Fruit fly (Drosophila melanogaster) whole organism, embryonic: ENCODE results near the gene FoxL1.

Source experiments
- Atf3 ChIP-seq: fragments of 200-800 bp; sonication (Bioruptor generic); optimal IDR thresholded peaks from 3 replicates; lab custom pipeline; 2016; ENCODE audit warnings: missing biosample characterization, missing genetic modification characterization
- Atf6 ChIP-seq: fragments of 200-800 bp; sonication (Bioruptor generic); IDR thresholded peaks from 2 replicates; pipeline ENCODE4 v1.3.6; 2022; ENCODE audit warnings: missing biosample characterization, missing genetic modification characterization
- Bdp1 ChIP-seq: fragments of 200-800 bp; sonication (Bioruptor generic); optimal IDR thresholded peaks from 3 replicates; lab custom pipeline; 2016; ENCODE audit warnings: missing biosample characterization, missing genetic modification characterization
- CG11093 ChIP-seq: fragments of 200-800 bp; sonication (Bioruptor generic); IDR thresholded peaks from 3 replicates; pipeline ENCODE4 v1.3.6; 2022; ENCODE audit warnings: missing biosample characterization, missing genetic modification characterization
- CG11504 ChIP-seq: fragments of 200-800 bp; sonication (Bioruptor generic); optimal IDR thresholded peaks from 3 replicates; lab custom pipeline; 2019; ENCODE audit warnings: missing biosample characterization, mild to moderate bottlenecking, missing genetic modification characterization, moderate library complexity
- CG11695 ChIP-seq: fragments of 200-800 bp; sonication (Bioruptor generic); IDR thresholded peaks from 3 replicates; pipeline ENCODE4 v1.3.6; 2022; ENCODE audit warnings: missing biosample characterization, missing genetic modification characterization
- CG15514 ChIP-seq: fragments of 200-800 bp; sonication (Bioruptor generic); optimal IDR thresholded peaks from 3 replicates; lab custom pipeline; 2017; ENCODE audit warnings: missing biosample characterization, missing genetic modification characterization, mild to moderate bottlenecking, moderate library complexity, missing genetic modification reagents
- CG1602 ChIP-seq: fragments of 200-800 bp; sonication (Bioruptor generic); optimal IDR thresholded peaks from 3 replicates; lab custom pipeline; 2016; ENCODE audit warnings: missing biosample characterization, missing genetic modification characterization
- CG1603 ChIP-seq: fragments of 200-800 bp; sonication (Bioruptor generic); optimal IDR thresholded peaks from 2 replicates; lab custom pipeline; 2019; ENCODE audit warnings: missing biosample characterization, mild to moderate bottlenecking, missing genetic modification characterization, moderate library complexity
- CG18764 ChIP-seq: fragments of 200-800 bp; sonication (Bioruptor generic); optimal IDR thresholded peaks from 3 replicates; lab custom pipeline; 2016; ENCODE audit warnings: missing biosample characterization, missing genetic modification characterization
- CG2712 ChIP-seq: fragments of 200-800 bp; optimal IDR thresholded peaks from 3 replicates; lab custom pipeline; 2019; ENCODE audit warnings: missing biosample characterization, mild to moderate bottlenecking, missing genetic modification characterization, moderate library complexity
- CG3407 ChIP-seq: fragments of 200-800 bp; sonication (Bioruptor generic); optimal IDR thresholded peaks from 2 replicates; lab custom pipeline; 2018; ENCODE audit warnings: missing biosample characterization, mild to moderate bottlenecking, missing genetic modification characterization
- CG34376 ChIP-seq: fragments of 200-800 bp; sonication (Bioruptor generic); optimal IDR thresholded peaks from 2 replicates; lab custom pipeline; 2018; ENCODE audit warnings: missing biosample characterization, mild to moderate bottlenecking, missing genetic modification characterization
- CG3838 ChIP-seq: fragments of 200-800 bp; sonication (Bioruptor generic); optimal IDR thresholded peaks from 3 replicates; lab custom pipeline; 2016; ENCODE audit warnings: missing biosample characterization, missing genetic modification characterization
- CG4820 ChIP-seq: fragments of 200-800 bp; sonication (Bioruptor generic); optimal IDR thresholded peaks from 3 replicates; lab custom pipeline; 2016; ENCODE audit warnings: missing biosample characterization, missing genetic modification characterization
- CG5953 ChIP-seq: fragments of 200-800 bp; sonication (Bioruptor generic); IDR thresholded peaks from 2 replicates; pipeline ENCODE4 v1.3.6; 2022; ENCODE audit warnings: missing biosample characterization, missing genetic modification characterization
- CG6854 ChIP-seq: fragments of 200-800 bp; sonication (Bioruptor generic); optimal IDR thresholded peaks from 3 replicates; lab custom pipeline; 2017; ENCODE audit warnings: missing biosample characterization, mild to moderate bottlenecking, missing genetic modification characterization
- CG8478 ChIP-seq: fragments of >200 bp; optimal IDR thresholded peaks from 2 replicates; lab custom pipeline; 2018
- CG8944 ChIP-seq: fragments of 200-800 bp; sonication (Bioruptor generic); optimal IDR thresholded peaks from 3 replicates; lab custom pipeline; 2016; ENCODE audit warnings: missing biosample characterization, missing genetic modification characterization
- CG9932 ChIP-seq: fragments of 200-800 bp; sonication (Bioruptor generic); IDR thresholded peaks from 2 replicates; pipeline ENCODE4 v1.3.6; 2022; ENCODE audit warnings: missing biosample characterization, missing genetic modification characterization
- Dip2 ChIP-seq: fragments of 200-800 bp; sonication (Bioruptor generic); IDR thresholded peaks from 2 replicates; pipeline ENCODE4 v1.3.6; 2022; ENCODE audit warnings: missing biosample characterization, missing genetic modification characterization
- Hand ChIP-seq: fragments of 200-800 bp; sonication (Bioruptor generic); optimal IDR thresholded peaks from 2 replicates; lab custom pipeline; 2017; ENCODE audit warnings: mild to moderate bottlenecking, missing biosample characterization, missing genetic modification reagents, missing genetic modification characterization
- Hr3 ChIP-seq: fragments of 200-800 bp; sonication (Bioruptor generic); optimal IDR thresholded peaks from 3 replicates; lab custom pipeline; 2016; ENCODE audit warnings: missing biosample characterization, missing genetic modification characterization
- Lhr ChIP-seq: fragments of 200-800 bp; sonication (Bioruptor generic); optimal IDR thresholded peaks from 3 replicates; lab custom pipeline; 2017; ENCODE audit warnings: mild to moderate bottlenecking, missing biosample characterization, missing genetic modification reagents, missing genetic modification characterization
- Lim3 ChIP-seq: fragments of 200-800 bp; sonication (Bioruptor generic); IDR thresholded peaks from 2 replicates; pipeline ENCODE4 v1.3.6; 2022; ENCODE audit warnings: missing biosample characterization, missing genetic modification characterization
- MESR4 ChIP-seq: fragments of 200-800 bp; sonication (Bioruptor generic); optimal IDR thresholded peaks from 2 replicates; lab custom pipeline; 2018; ENCODE audit warnings: missing biosample characterization, mild to moderate bottlenecking, missing genetic modification characterization, moderate library complexity
- Ravus ChIP-seq: fragments of 200-800 bp; sonication (Bioruptor generic); IDR thresholded peaks from 2 replicates; pipeline ENCODE4 v1.3.6; 2022; ENCODE audit warnings: missing biosample characterization, missing genetic modification characterization
- TFAM ChIP-seq: fragments of 200-800 bp; sonication (Bioruptor generic); optimal IDR thresholded peaks from 2 replicates; lab custom pipeline; 2017; ENCODE audit warnings: missing biosample characterization, missing genetic modification characterization, inconsistent platforms
- ara ChIP-seq: fragments of 200-800 bp; sonication (Bioruptor generic); IDR thresholded peaks from 2 replicates; pipeline ENCODE4 v1.3.6; 2022; ENCODE audit warnings: missing biosample characterization, missing genetic modification characterization
- ase ChIP-seq: fragments of 200-800 bp; sonication (Bioruptor generic); IDR thresholded peaks from 3 replicates; pipeline ENCODE4 v1.3.6; 2022; ENCODE audit warnings: missing biosample characterization, missing genetic modification characterization
- bsh ChIP-seq, 2 experiments: fragments of 200-800 bp; sonication (Bioruptor generic); optimal IDR thresholded peaks; 2 replicates each; lab custom pipeline; 2017 to 2018; ENCODE audit warnings: mild to moderate bottlenecking in 2 of 2, missing biosample characterization in 2 of 2, missing genetic modification characterization in 2 of 2, moderate library complexity in 1 of 2
- cas ChIP-seq: fragments of 200-800 bp; sonication (Bioruptor generic); IDR thresholded peaks from 2 replicates; pipeline ENCODE4 v1.3.6; 2022; ENCODE audit warnings: missing biosample characterization, missing genetic modification characterization
- cato ChIP-seq: fragments of 200-800 bp; sonication (Bioruptor generic); optimal IDR thresholded peaks from 2 replicates; lab custom pipeline; 2016; ENCODE audit warnings: missing biosample characterization, missing genetic modification characterization, borderline replicate concordance
- caup ChIP-seq: fragments of 200-800 bp; sonication (Bioruptor generic); optimal IDR thresholded peaks from 3 replicates; lab custom pipeline; 2017; ENCODE audit warnings: missing biosample characterization, mild to moderate bottlenecking, missing genetic modification characterization, moderate library complexity; ENCODE audit not compliant: severe bottlenecking
- chif ChIP-seq, 2 experiments: fragments of 200-800 bp; sonication (Bioruptor generic); optimal IDR thresholded peaks; 3 replicates each; lab custom pipeline; 2016; ENCODE audit warnings: missing biosample characterization in 2 of 2, missing genetic modification characterization in 2 of 2
- chinmo ChIP-seq: fragments of 200-800 bp; sonication (Bioruptor generic); IDR thresholded peaks from 4 replicates; pipeline ENCODE4 v1.3.6; 2022; ENCODE audit warnings: missing biosample characterization, missing genetic modification characterization; ENCODE audit not compliant: partially characterized antibody
- ci ChIP-seq: fragments of 200-800 bp; sonication (Bioruptor generic); IDR thresholded peaks from 3 replicates; pipeline ENCODE4 v1.3.6; 2022; ENCODE audit warnings: missing biosample characterization, missing genetic modification characterization
- corto ChIP-seq: fragments of 200-800 bp; sonication (Bioruptor generic); optimal IDR thresholded peaks from 2 replicates; lab custom pipeline; 2016; ENCODE audit warnings: missing biosample characterization, mild to moderate bottlenecking, missing genetic modification characterization, moderate library complexity
- esg ChIP-seq: fragments of 200-800 bp; sonication (Bioruptor generic); conservative IDR thresholded peaks from 2 replicates; pipeline ENCODE4 v1.3.6; 2022; ENCODE audit warnings: missing biosample characterization, missing genetic modification characterization
- gcm ChIP-seq: fragments of 200-800 bp; sonication (Bioruptor generic); optimal IDR thresholded peaks from 2 replicates; lab custom pipeline; 2019; ENCODE audit warnings: missing biosample characterization, mild to moderate bottlenecking, missing genetic modification characterization, moderate library complexity
- gcm2 ChIP-seq: fragments of 200-800 bp; sonication (Bioruptor generic); optimal IDR thresholded peaks from 2 replicates; lab custom pipeline; 2016; ENCODE audit warnings: missing biosample characterization, missing genetic modification characterization
- kah ChIP-seq: fragments of 200-800 bp; sonication (Bioruptor generic); optimal IDR thresholded peaks from 2 replicates; lab custom pipeline; 2018; ENCODE audit warnings: missing biosample characterization, mild to moderate bottlenecking, missing genetic modification characterization
- nerfin-1 ChIP-seq: fragments of 200-800 bp; sonication (Bioruptor generic); optimal IDR thresholded peaks from 3 replicates; lab custom pipeline; 2019; ENCODE audit warnings: missing biosample characterization, mild to moderate bottlenecking, missing genetic modification characterization, moderate library complexity
- odd ChIP-seq: fragments of 200-800 bp; sonication (Bioruptor generic); optimal IDR thresholded peaks from 2 replicates; lab custom pipeline; 2017; ENCODE audit warnings: missing biosample characterization, mild to moderate bottlenecking, missing genetic modification characterization
- ranshi ChIP-seq: fragments of 200-800 bp; sonication (Bioruptor generic); IDR thresholded peaks from 2 replicates; pipeline ENCODE4 v1.3.6; 2022; ENCODE audit warnings: missing biosample characterization, missing genetic modification characterization
- ro ChIP-seq: fragments of 200-800 bp; sonication (Bioruptor generic); IDR thresholded peaks from 2 replicates; pipeline ENCODE4 v1.3.6; 2022; ENCODE audit warnings: missing biosample characterization, missing genetic modification characterization
- sim ChIP-seq: fragments of 200-800 bp; sonication (Bioruptor generic); IDR thresholded peaks from 2 replicates; pipeline ENCODE4 v1.3.6; 2022; ENCODE audit warnings: missing biosample characterization, missing genetic modification characterization
- slbo ChIP-seq: fragments of 200-800 bp; sonication (Bioruptor generic); IDR thresholded peaks from 2 replicates; pipeline ENCODE4 v1.3.6; 2022; ENCODE audit warnings: missing biosample characterization, missing genetic modification characterization
- sob ChIP-seq: fragments of 200-800 bp; sonication (Bioruptor generic); IDR thresholded peaks from 2 replicates; pipeline ENCODE4 v1.3.6; 2022; ENCODE audit warnings: missing biosample characterization, missing genetic modification characterization
- twi ChIP-seq: fragments of 200-800 bp; optimal IDR thresholded peaks from 2 replicates; lab custom pipeline; 2019; ENCODE audit warnings: missing biosample characterization, mild to moderate bottlenecking, missing genetic modification characterization, moderate library complexity
- unc-4 ChIP-seq: fragments of 200-800 bp; sonication (Bioruptor generic); IDR thresholded peaks from 2 replicates; pipeline ENCODE4 v1.3.6; 2022; ENCODE audit warnings: missing biosample characterization, missing genetic modification characterization; ENCODE audit not compliant: partially characterized antibody
- zfh1 ChIP-seq: fragments of 200-800 bp; sonication (Bioruptor generic); IDR thresholded peaks from 3 replicates; pipeline ENCODE4 v1.3.6; 2022; ENCODE audit warnings: missing biosample characterization, missing genetic modification characterization

FoxL1 gene

dm6 chr3L:4014349-4014748, 4.3 kb upstream of the FoxL1 start (continued):
- no peak for TF ChIP-seq esg
- no peak for TF ChIP-seq sob (GFP tag; lab: Robert Waterston, UW)
- no peak for TF ChIP-seq CG1602
- peak; percentile 6 for TF ChIP-seq CG4820 (GFP tag; lab: Kevin White, UChicago)
- no peak for TF ChIP-seq nerfin-1 (tag; lab: Kevin White, UChicago)
- no peak for TF ChIP-seq sim
- no peak for TF ChIP-seq Hr3 (GFP tag; lab: Kevin White, UChicago)
- TF ChIP-seq CG8944 (GFP tag; lab: Kevin White, UChicago) = no peak
- no peak for TF ChIP-seq ranshi (GFP tag; lab: Robert Waterston, UW)
- no peak for TF ChIP-seq chinmo (GFP tag; lab: Robert Waterston, UW)
- no peak for TF ChIP-seq CG8478 (lab: Kevin White, UChicago)
- TF ChIP-seq CG9932 (GFP tag; lab: Robert Waterston, UW) = no peak
- no peak for TF ChIP-seq CG3407
- TF ChIP-seq ro = no peak
- no peak for TF ChIP-seq caup (GFP tag; lab: Kevin White, UChicago)
- TF ChIP-seq slbo (GFP tag; lab: Robert Waterston, UW) = peak; percentile 16; the same call in 1 of the 2 replicates
- TF ChIP-seq Atf6 (GFP tag; lab: Robert Waterston, UW) = no peak
- no peak for TF ChIP-seq CG18764
- no peak for TF ChIP-seq Dip2
- TF ChIP-seq Atf3 (GFP tag; lab: Kevin White, UChicago) = no peak
- no peak for TF ChIP-seq CG2712 (tag; lab: Kevin White, UChicago)
- no peak for TF ChIP-seq unc-4 (GFP tag; lab: Robert Waterston, UW)
- TF ChIP-seq CG15514 (GFP tag; lab: Kevin White, UChicago) = no peak
- TF ChIP-seq CG11695 = no peak
- no peak for TF ChIP-seq kah (GFP tag; lab: Kevin White, UChicago)
- peak; percentile 46; the same call in 1 of the 3 replicates for TF ChIP-seq zfh1 (GFP tag; lab: Robert Waterston, UW)
- TF ChIP-seq CG3838 (GFP tag; lab: Kevin White, UChicago) = no peak
- TF ChIP-seq CG5953 (GFP tag; lab: Robert Waterston, UW) = no peak
- TF ChIP-seq gcm2 = no peak
- TF ChIP-seq ara (GFP tag; lab: Robert Waterston, UW) = peak; percentile 23; the same call in 1 of the 2 replicates
- no peak for TF ChIP-seq cato (GFP tag; lab: Kevin White, UChicago)
- 0 out of 3 replicates have a peak, but pooled peaks have one; percentile 18 for TF ChIP-seq ci (GFP tag; lab: Robert Waterston, UW)
- no peak for TF ChIP-seq odd
- TF ChIP-seq bsh (GFP tag; optimal IDR thresholded peaks at IDR 0.05; lab: Kevin White, UChicago) = peak in 1 of 2 experiments; percentile 39
- TF ChIP-seq twi (tag; lab: Kevin White, UChicago) = no peak
- no peak for TF ChIP-seq Bdp1
- no peak for TF ChIP-seq Lhr (GFP tag; lab: Kevin White, UChicago)
- TF ChIP-seq chif (GFP tag; optimal IDR thresholded peaks at IDR 0.05; lab: Kevin White, UChicago) = peak in 1 of 2 experiments; percentile 10
- TF ChIP-seq CG11093 = no peak
- TF ChIP-seq CG11504 (tag; lab: Kevin White, UChicago) = peak; percentile 12
- no peak for TF ChIP-seq CG34376 (GFP tag; lab: Kevin White, UChicago)
- TF ChIP-seq TFAM = no peak
- peak; percentile 7; the same call in 1 of the 3 replicates for TF ChIP-seq ase (GFP tag; lab: Robert Waterston, UW)
- TF ChIP-seq Hand (GFP tag; lab: Kevin White, UChicago) = no peak
- TF ChIP-seq Ravus = no peak
- TF ChIP-seq cas (GFP tag; lab: Robert Waterston, UW) = no peak
- no peak for TF ChIP-seq MESR4
- no peak for TF ChIP-seq CG6854 (GFP tag; lab: Kevin White, UChicago)
- no peak for TF ChIP-seq gcm (GFP tag; lab: Kevin White, UChicago)
- TF ChIP-seq Lim3 (GFP tag; lab: Robert Waterston, UW) = no peak
- peak; percentile 36 for TF ChIP-seq CG1603 (tag; lab: Kevin White, UChicago)
- TF ChIP-seq corto (GFP tag; lab: Kevin White, UChicago) = no peak
